Worm (Caenorhabditis elegans): ENCODE data around the gene F54D12.2.

ce11 chrII:1355480-1355879 is 43.0 kb upstream of the F54D12.2 start, which contains the start of gene C13A10.1:
- no peak for TF ChIP-seq rnt-1 (tag; optimal IDR thresholded peaks at IDR 0.05)
- TF ChIP-seq elt-2 (tag; optimal IDR thresholded peaks at IDR 0.05): peak; percentile 38
- TF ChIP-seq blmp-1 (tag; optimal IDR thresholded peaks at IDR 0.05): no peak
- no peak for TF ChIP-seq nhr-84 (tag; optimal IDR thresholded peaks at IDR 0.05)
- no peak for TF ChIP-seq snpc-4 (tag; optimal IDR thresholded peaks at IDR 0.05)
- no peak for TF ChIP-seq dpl-1 (GFP tag; optimal IDR thresholded peaks at IDR 0.05)
- no peak for TF ChIP-seq lin-13 (GFP tag; optimal IDR thresholded peaks at IDR 0.05)
- TF ChIP-seq mab-9 (GFP tag; IDR thresholded peaks at IDR 0.05): no peak
- TF ChIP-seq jun-1 (tag; optimal IDR thresholded peaks at IDR 0.05): no peak

Data from whole organism, L1 larva.